Worm (Caenorhabditis elegans): ENCODE results near the gene Y53F4B.19.

The Y53F4B.19 gene

ce11 chrII:15089896-15090230 lies 13.1 kb downstream of the Y53F4B.19 start, which contains the start of gene Y53F4B.21:
TSS of gene Y53F4B.21 (plus strand) at chrII:15090180.
- no peak for TF ChIP-seq ztf-23 (GFP tag; IDR thresholded peaks at IDR 0.05)
- TF ChIP-seq T22C8.4 (GFP tag; IDR thresholded peaks at IDR 0.05), result no peak
- no peak for TF ChIP-seq ztf-29 (GFP tag; IDR thresholded peaks at IDR 0.05)
- TF ChIP-seq ref-1 (GFP tag; conservative IDR thresholded peaks at IDR 0.05), result no peak
- no peak for TF ChIP-seq flt-1 (GFP tag; IDR thresholded peaks at IDR 0.05)
- no peak for TF ChIP-seq cog-1 (tag; optimal IDR thresholded peaks at IDR 0.05)
- no peak for TF ChIP-seq klf-2 (GFP tag; conservative IDR thresholded peaks at IDR 0.05)
- TF ChIP-seq med-1 (GFP tag; optimal IDR thresholded peaks at IDR 0.05; ENCODE audit: insufficient read depth), result no peak
- no peak for TF ChIP-seq tab-1 (GFP tag; IDR thresholded peaks at IDR 0.05)

ce11 chrII:15096328-15096727 lies 19.6 kb downstream of the Y53F4B.19 start:
- TF ChIP-seq klf-2 (GFP tag; conservative IDR thresholded peaks at IDR 0.05), result 0 out of 2 replicates have a peak, but pooled peaks have one; percentile 38

ce11 chrII:15107184-15107583 lies 30.4 kb downstream of the Y53F4B.19 start:
- TF ChIP-seq flt-1 (GFP tag; IDR thresholded peaks at IDR 0.05) (no peak), ref-1 (GFP tag; conservative IDR thresholded peaks at IDR 0.05) (no peak), T22C8.4 (GFP tag; IDR thresholded peaks at IDR 0.05) (no peak), ztf-23 (GFP tag; IDR thresholded peaks at IDR 0.05) (no peak), cog-1 (tag; optimal IDR thresholded peaks at IDR 0.05) (no peak), ztf-29 (GFP tag; IDR thresholded peaks at IDR 0.05) (no peak), tab-1 (GFP tag; IDR thresholded peaks at IDR 0.05) (no peak), klf-2 (GFP tag; conservative IDR thresholded peaks at IDR 0.05) (no peak), med-1 (GFP tag; optimal IDR thresholded peaks at IDR 0.05; ENCODE audit: insufficient read depth) (no peak)

ce11 chrII:15109844-15110243 lies 33.1 kb downstream of the Y53F4B.19 start, which contains the start of gene Y53F4B.39:
TSS of gene Y53F4B.39 (plus strand) at chrII:15110144.
- TF ChIP-seq ref-1 (GFP tag; conservative IDR thresholded peaks at IDR 0.05), result no peak
- TF ChIP-seq ztf-29 (GFP tag; IDR thresholded peaks at IDR 0.05), result no peak
- TF ChIP-seq tab-1 (GFP tag; IDR thresholded peaks at IDR 0.05), result no peak
- TF ChIP-seq ztf-23 (GFP tag; IDR thresholded peaks at IDR 0.05), result no peak
- TF ChIP-seq med-1 (GFP tag; optimal IDR thresholded peaks at IDR 0.05; ENCODE audit: insufficient read depth), result no peak

- TF ChIP-seq ref-1 (GFP tag; conservative IDR thresholded peaks at IDR 0.05), result no peak
- no peak for TF ChIP-seq klf-2 (GFP tag; conservative IDR thresholded peaks at IDR 0.05)
- TF ChIP-seq flt-1 (GFP tag; IDR thresholded peaks at IDR 0.05), result no peak
- no peak for TF ChIP-seq ztf-23 (GFP tag; IDR thresholded peaks at IDR 0.05)
- TF ChIP-seq cog-1 (tag; optimal IDR thresholded peaks at IDR 0.05), result no peak
- no peak for TF ChIP-seq T22C8.4 (GFP tag; IDR thresholded peaks at IDR 0.05)
- no peak for TF ChIP-seq tab-1 (GFP tag; IDR thresholded peaks at IDR 0.05)
- no peak for TF ChIP-seq med-1 (GFP tag; optimal IDR thresholded peaks at IDR 0.05; ENCODE audit: insufficient read depth)
- TF ChIP-seq ztf-29 (GFP tag; IDR thresholded peaks at IDR 0.05), result no peak
These were observed 34.6 kb downstream of the Y53F4B.19 start for ce11 chrII:15111352-15111751.

- TF ChIP-seq T22C8.4 (GFP tag; IDR thresholded peaks at IDR 0.05) (peak; percentile 33; the same call in 1 of the 2 replicates), klf-2 (GFP tag; conservative IDR thresholded peaks at IDR 0.05) (no peak), cog-1 (tag; optimal IDR thresholded peaks at IDR 0.05) (peak; percentile 1)
These were observed 43.0 kb downstream of the Y53F4B.19 start, which contains the start of gene arp-1 for ce11 chrII:15119537-15120360. TSS of gene arp-1 (plus strand) at chrII:15120301.

ce11 chrII:15124193-15124592 lies 47.5 kb downstream of the Y53F4B.19 start, which contains the start of gene Y53F4B.23:
TSS of gene Y53F4B.23 (plus strand) at chrII:15124504.
- TF ChIP-seq ztf-23 (GFP tag; IDR thresholded peaks at IDR 0.05) (no peak), flt-1 (GFP tag; IDR thresholded peaks at IDR 0.05) (no peak), cog-1 (tag; optimal IDR thresholded peaks at IDR 0.05) (no peak), med-1 (GFP tag; optimal IDR thresholded peaks at IDR 0.05; ENCODE audit: insufficient read depth) (no peak), T22C8.4 (GFP tag; IDR thresholded peaks at IDR 0.05) (no peak), ref-1 (GFP tag; conservative IDR thresholded peaks at IDR 0.05) (no peak), tab-1 (GFP tag; IDR thresholded peaks at IDR 0.05) (no peak), klf-2 (GFP tag; conservative IDR thresholded peaks at IDR 0.05) (no peak), ztf-29 (GFP tag; IDR thresholded peaks at IDR 0.05) (no peak)

All from whole organism, midembryonic.